Worm (Caenorhabditis elegans): ENCODE data around the gene tag-30.
A peak's percentile ranks its signal among the peaks of the same experiment; 100 is the strongest.

Gene tag-30

DNA sequence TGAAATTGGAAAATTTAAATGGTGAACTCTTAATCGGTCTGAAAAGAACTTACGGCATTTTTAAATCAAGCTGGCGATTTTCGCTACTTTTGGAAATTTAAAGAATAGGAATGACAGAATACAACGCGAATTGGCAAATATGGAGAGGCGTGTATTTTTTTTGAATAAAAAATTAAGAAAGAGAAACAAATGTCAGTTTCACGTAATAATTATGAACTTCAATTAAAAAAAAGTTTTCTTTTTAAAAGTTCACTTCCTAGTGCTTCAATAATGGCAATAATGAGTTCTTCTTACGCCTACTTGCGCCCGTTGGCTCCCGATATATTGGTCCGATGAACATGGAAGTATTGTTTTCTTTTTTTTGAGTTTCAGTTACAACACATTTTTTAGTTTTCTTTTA is 22.7 kb upstream of the tag-30 start, which contains the start of gene pph-2:
Gene pph-2, minus strand, starts transcription at position 101 of the 400 bp plus-strand sequence.
- no peak for TF ChIP-seq swsn-7 (tag; optimal IDR thresholded peaks at IDR 0.05)
- no peak for TF ChIP-seq efl-3 (GFP tag; optimal IDR thresholded peaks at IDR 0.05)
- TF ChIP-seq alr-1 (tag; optimal IDR thresholded peaks at IDR 0.05; ENCODE audit: borderline replicate concordance): no peak
- TF ChIP-seq sup-37 (GFP tag; optimal IDR thresholded peaks at IDR 0.05): no peak
- TF ChIP-seq C34B4.2 (tag; optimal IDR thresholded peaks at IDR 0.05): no peak

DNA sequence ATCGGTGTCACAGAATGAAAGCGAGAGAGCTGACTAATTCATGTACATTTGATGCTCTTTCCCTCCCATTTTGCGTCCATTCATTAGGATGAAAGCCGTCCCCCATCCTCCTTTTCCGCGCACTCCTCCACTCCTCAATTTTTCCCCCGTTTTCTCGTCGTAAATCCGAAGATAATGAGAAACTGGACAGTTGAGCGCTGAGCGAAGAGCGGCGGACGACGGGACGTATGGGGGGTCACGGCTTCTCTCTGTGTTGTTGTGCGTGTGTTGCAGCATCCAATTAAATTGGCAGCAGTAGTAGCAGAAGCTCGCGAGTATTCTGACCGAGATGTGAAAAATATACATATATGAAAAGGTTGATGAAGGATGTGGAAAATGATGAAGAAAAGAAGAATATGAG is 16.9 kb upstream of the tag-30 start:
- TF ChIP-seq grh-1 (GFP tag; IDR thresholded peaks at IDR 0.05) (no peak), elt-2 (tag; optimal IDR thresholded peaks at IDR 0.05) (no peak), snu-23 (GFP tag; optimal IDR thresholded peaks at IDR 0.05) (no peak), pax-3 (tag; optimal IDR thresholded peaks at IDR 0.05) (no peak), unc-98 (GFP tag; IDR thresholded peaks at IDR 0.05) (no peak), sptf-1 (tag; optimal IDR thresholded peaks at IDR 0.05) (no peak), nhr-85 (tag) (no peak), ceh-63 (GFP tag; optimal IDR thresholded peaks at IDR 0.05) (peak; percentile 25), lin-14 (GFP tag; optimal IDR thresholded peaks at IDR 0.05) (peak; percentile 33), nhr-90 (tag; optimal IDR thresholded peaks at IDR 0.05; ENCODE audit: poor library complexity) (no peak), fkh-4 (tag; optimal IDR thresholded peaks at IDR 0.05; ENCODE audit: borderline replicate concordance) (no peak), zag-1 (tag; optimal IDR thresholded peaks at IDR 0.05) (no peak), sup-37 (GFP tag; optimal IDR thresholded peaks at IDR 0.05) (no peak), unc-86 (tag; optimal IDR thresholded peaks at IDR 0.05) (peak; percentile 43), ceh-88 (GFP tag; IDR thresholded peaks at IDR 0.05) (no peak)

DNA sequence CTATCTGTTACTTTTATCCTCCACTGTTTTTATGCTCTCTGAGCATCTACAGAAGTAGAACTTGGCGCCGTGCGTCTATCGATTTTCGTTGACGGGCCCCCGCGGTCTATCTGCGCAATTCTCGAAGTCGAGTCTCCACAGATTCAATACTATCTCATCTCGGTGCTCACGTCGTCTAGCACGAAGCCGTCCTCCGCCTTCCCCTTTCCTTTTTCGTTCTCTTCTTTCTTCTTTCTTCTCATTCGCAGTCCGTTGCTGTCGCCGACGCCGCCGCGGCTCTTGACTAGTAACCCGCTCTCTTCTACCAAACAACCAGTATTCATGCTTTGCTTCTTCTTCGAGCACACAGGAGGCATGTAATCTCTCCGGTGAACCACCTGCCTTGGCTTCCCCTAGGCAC is 16.1 kb upstream of the tag-30 start:
- no peak for TF ChIP-seq elt-3 (tag; optimal IDR thresholded peaks at IDR 0.05)
- TF ChIP-seq lin-14 (GFP tag; optimal IDR thresholded peaks at IDR 0.05): peak; percentile 82
- TF ChIP-seq unc-130 (tag; optimal IDR thresholded peaks at IDR 0.05): no peak
- peak in 1 of 2 experiments; percentile 17 for TF ChIP-seq lin-35 (GFP tag; optimal IDR thresholded peaks at IDR 0.05)
- peak; percentile 45 for TF ChIP-seq snu-23 (GFP tag; optimal IDR thresholded peaks at IDR 0.05)
- peak; percentile 89 for TF ChIP-seq fkh-8 (tag; optimal IDR thresholded peaks at IDR 0.05)
- TF ChIP-seq dpl-1 (GFP tag; optimal IDR thresholded peaks at IDR 0.05): peak in 1 of 3 experiments; percentile 20
- TF ChIP-seq fos-1 (tag; optimal IDR thresholded peaks at IDR 0.05): no peak
- TF ChIP-seq ceh-82 (tag; optimal IDR thresholded peaks at IDR 0.05): peak in 2 of 3 experiments; percentile 28 to 63
- no peak for TF ChIP-seq elt-2 (tag; optimal IDR thresholded peaks at IDR 0.05)
- TF ChIP-seq aha-1 (tag; optimal IDR thresholded peaks at IDR 0.05): no peak
- TF ChIP-seq hlh-17 (GFP tag; optimal IDR thresholded peaks at IDR 0.05; ENCODE audit: borderline replicate concordance): no peak
- TF ChIP-seq dsc-1 (tag; optimal IDR thresholded peaks at IDR 0.05): peak; percentile 44
- TF ChIP-seq egl-13 (tag; optimal IDR thresholded peaks at IDR 0.05): no peak
- peak; percentile 38 for TF ChIP-seq fkh-10 (GFP tag; optimal IDR thresholded peaks at IDR 0.05)
- peak; percentile 39 for TF ChIP-seq tbx-2 (tag; optimal IDR thresholded peaks at IDR 0.05)
- peak; percentile 59 for TF ChIP-seq unc-86 (tag; optimal IDR thresholded peaks at IDR 0.05)
- no peak for TF ChIP-seq pax-3 (tag; optimal IDR thresholded peaks at IDR 0.05)
- peak; percentile 7 to 26 for TF ChIP-seq efl-1 (optimal IDR thresholded peaks at IDR 0.05)
- no peak for TF ChIP-seq efl-1 (GFP tag; optimal IDR thresholded peaks at IDR 0.05 in 1 of 2)
- TF ChIP-seq unc-30 (tag; optimal IDR thresholded peaks at IDR 0.05): no peak
- TF ChIP-seq hpl-2 (GFP tag; optimal IDR thresholded peaks at IDR 0.05): no peak
- TF ChIP-seq sox-4 (tag; optimal IDR thresholded peaks at IDR 0.05): peak; percentile 42
- peak in 1 of 2 experiments; percentile 42 for TF ChIP-seq ztf-11 (tag; optimal IDR thresholded peaks at IDR 0.05)
- no peak for TF ChIP-seq nhr-237 (tag; optimal IDR thresholded peaks at IDR 0.05)
- peak; percentile 55 for TF ChIP-seq nhr-47 (tag; optimal IDR thresholded peaks at IDR 0.05)
- peak; percentile 28 for TF ChIP-seq isw-1 (GFP tag; IDR thresholded peaks at IDR 0.05)
- peak; percentile 12 to 43 for TF ChIP-seq lsy-2 (tag; optimal IDR thresholded peaks at IDR 0.05)
- peak; percentile 41 for TF ChIP-seq swsn-7 (tag; optimal IDR thresholded peaks at IDR 0.05)
- no peak for TF ChIP-seq nhr-11 (tag; optimal IDR thresholded peaks at IDR 0.05)
- no peak; the same call in 1 of the 2 replicates for TF ChIP-seq ceh-88 (GFP tag; IDR thresholded peaks at IDR 0.05)
- TF ChIP-seq ces-1 (GFP tag; optimal IDR thresholded peaks at IDR 0.05): no peak
- no peak for TF ChIP-seq ets-5 (GFP tag; IDR thresholded peaks at IDR 0.05)
- TF ChIP-seq lin-13 (GFP tag; optimal IDR thresholded peaks at IDR 0.05): no peak
- TF ChIP-seq pqm-1 (tag; optimal IDR thresholded peaks at IDR 0.05): no peak
- no peak for TF ChIP-seq lin-39 (tag; optimal IDR thresholded peaks at IDR 0.05)
- TF ChIP-seq nhr-71 (tag; optimal IDR thresholded peaks at IDR 0.05): peak; percentile 51

All from whole organism, L1 larva.